Fruit fly (Drosophila melanogaster) whole organism, embryonic: ENCODE data around the gene CG10747.

ENCODE experiments used
- Antp ChIP-seq: fragments of 200-800 bp; sonication (Bioruptor generic); optimal IDR thresholded peaks from 3 replicates; lab custom pipeline; 2016; ENCODE audit warnings: missing biosample characterization, missing genetic modification characterization
- Asciz ChIP-seq: fragments of 200-800 bp; sonication (Bioruptor generic); optimal IDR thresholded peaks from 2 replicates; lab custom pipeline; 2017; ENCODE audit warnings: missing biosample characterization, mild to moderate bottlenecking, missing genetic modification characterization, missing genetic modification reagents
- B-H1 ChIP-seq: fragments of 200-800 bp; sonication (Bioruptor generic); IDR thresholded peaks from 3 replicates; pipeline ENCODE4 v1.3.6; 2022; ENCODE audit warnings: missing biosample characterization, missing genetic modification characterization
- CG10979 ChIP-seq: fragments of 200-800 bp; sonication (Bioruptor generic); optimal IDR thresholded peaks from 2 replicates; lab custom pipeline; 2018; ENCODE audit warnings: missing biosample characterization, mild to moderate bottlenecking, missing genetic modification characterization, moderate library complexity
- CG11456 ChIP-seq: fragments of 200-800 bp; sonication (Bioruptor generic); IDR thresholded peaks from 3 replicates; pipeline ENCODE4 v1.3.6; 2022; ENCODE audit warnings: missing biosample characterization, missing genetic modification characterization
- CG11696 ChIP-seq: fragments of 200-800 bp; sonication (Bioruptor generic); IDR thresholded peaks from 2 replicates; pipeline ENCODE4 v1.3.6; 2022; ENCODE audit warnings: missing biosample characterization, missing genetic modification characterization
- CG12155 ChIP-seq: fragments of 200-800 bp; sonication (Bioruptor generic); optimal IDR thresholded peaks from 3 replicates; lab custom pipeline; 2016; ENCODE audit warnings: missing biosample characterization, missing genetic modification characterization
- CG12236 ChIP-seq: fragments of 200-800 bp; sonication (Bioruptor generic); optimal IDR thresholded peaks from 2 replicates; lab custom pipeline; 2016; ENCODE audit warnings: missing biosample characterization, missing genetic modification characterization
- CG12769 ChIP-seq: fragments of 200-800 bp; sonication (Bioruptor generic); optimal IDR thresholded peaks from 2 replicates; lab custom pipeline; 2019; ENCODE audit warnings: missing biosample characterization, mild to moderate bottlenecking, missing genetic modification characterization, moderate library complexity
- CG13894 ChIP-seq: fragments of 200-800 bp; sonication (Bioruptor generic); optimal IDR thresholded peaks from 3 replicates; lab custom pipeline; 2018; ENCODE audit warnings: missing biosample characterization, mild to moderate bottlenecking, missing genetic modification characterization, moderate library complexity
- CG15696 ChIP-seq: fragments of 200-800 bp; sonication (Bioruptor generic); optimal IDR thresholded peaks from 2 replicates; lab custom pipeline; 2019; ENCODE audit warnings: missing biosample characterization, mild to moderate bottlenecking, missing genetic modification characterization, moderate library complexity
- CG16815 ChIP-seq: fragments of 200-800 bp; sonication (Bioruptor generic); optimal IDR thresholded peaks from 3 replicates; lab custom pipeline; 2017; ENCODE audit warnings: missing biosample characterization, mild to moderate bottlenecking, missing genetic modification characterization
- CG3847 ChIP-seq: fragments of 200-800 bp; sonication (Bioruptor generic); IDR thresholded peaks from 2 replicates; pipeline ENCODE4 v1.3.6; 2022; ENCODE audit warnings: missing biosample characterization, missing genetic modification characterization
- CG4617 ChIP-seq: fragments of 200-800 bp; sonication (Bioruptor generic); optimal IDR thresholded peaks from 3 replicates; lab custom pipeline; 2016; ENCODE audit warnings: missing biosample characterization, missing genetic modification characterization, borderline replicate concordance
- CG6654 ChIP-seq: fragments of 200-800 bp; sonication (Bioruptor generic); optimal IDR thresholded peaks from 2 replicates; lab custom pipeline; 2017; ENCODE audit warnings: missing biosample characterization, mild to moderate bottlenecking, missing genetic modification characterization
- CG6689 ChIP-seq: fragments of 200-800 bp; sonication (Bioruptor generic); IDR thresholded peaks from 2 replicates; pipeline ENCODE4 v1.3.6; 2022; ENCODE audit warnings: missing biosample characterization, missing genetic modification characterization
- CG7745 ChIP-seq: fragments of 200-800 bp; sonication (Bioruptor generic); optimal IDR thresholded peaks from 2 replicates; lab custom pipeline; 2018; ENCODE audit warnings: missing biosample characterization, mild to moderate bottlenecking, missing genetic modification characterization, moderate library complexity
- CG7928 ChIP-seq: fragments of 200-800 bp; sonication (Bioruptor generic); optimal IDR thresholded peaks from 2 replicates; lab custom pipeline; 2017; ENCODE audit warnings: missing biosample characterization, mild to moderate bottlenecking, missing genetic modification characterization
- CG7963 ChIP-seq: fragments of 200-800 bp; sonication (Bioruptor generic); IDR thresholded peaks from 3 replicates; pipeline ENCODE4 v1.3.6; 2022; ENCODE audit warnings: missing biosample characterization, missing genetic modification characterization; ENCODE audit not compliant: partially characterized antibody
- CG8089 ChIP-seq: fragments of 200-800 bp; sonication (Bioruptor generic); optimal IDR thresholded peaks from 3 replicates; lab custom pipeline; 2016; ENCODE audit warnings: missing biosample characterization, missing genetic modification characterization
- CG8359 ChIP-seq: fragments of 200-800 bp; sonication (Bioruptor generic); optimal IDR thresholded peaks from 2 replicates; lab custom pipeline; 2017; ENCODE audit warnings: missing biosample characterization, mild to moderate bottlenecking, missing genetic modification characterization, borderline replicate concordance
- CG9609 ChIP-seq: fragments of 200-800 bp; sonication (Bioruptor generic); optimal IDR thresholded peaks from 3 replicates; lab custom pipeline; 2016; ENCODE audit warnings: missing biosample characterization, missing genetic modification characterization
- CrebB ChIP-seq: fragments of 200-800 bp; sonication (Bioruptor generic); optimal IDR thresholded peaks from 3 replicates; lab custom pipeline; 2018; ENCODE audit warnings: missing biosample characterization, mild to moderate bottlenecking, missing genetic modification characterization
- Dad ChIP-seq: fragments of 200-800 bp; sonication (Bioruptor generic); optimal IDR thresholded peaks from 3 replicates; lab custom pipeline; 2016; ENCODE audit warnings: missing biosample characterization, missing genetic modification characterization
- Deaf1 ChIP-seq: fragments of 200-800 bp; optimal IDR thresholded peaks from 3 replicates; lab custom pipeline; 2019; ENCODE audit warnings: missing biosample characterization, mild to moderate bottlenecking, missing genetic modification characterization, moderate library complexity
- Dll ChIP-seq: fragments of 200-800 bp; sonication (Bioruptor generic); IDR thresholded peaks from 4 replicates; pipeline ENCODE4 v1.3.6; 2022; ENCODE audit warnings: missing biosample characterization, missing genetic modification characterization; ENCODE audit not compliant: partially characterized antibody
- GATAe ChIP-seq: fragments of 200-800 bp; sonication (Bioruptor generic); conservative IDR thresholded peaks from 2 replicates; pipeline ENCODE4 v1.3.6; 2022; ENCODE audit warnings: missing biosample characterization, missing genetic modification characterization
- Gsc ChIP-seq: fragments of 200-800 bp; sonication (Bioruptor generic); IDR thresholded peaks from 2 replicates; pipeline ENCODE4 v1.3.6; 2022; ENCODE audit warnings: missing biosample characterization, missing genetic modification characterization
- Jarid2 ChIP-seq: fragments of 200-800 bp; sonication (Bioruptor generic); optimal IDR thresholded peaks from 3 replicates; lab custom pipeline; 2017; ENCODE audit warnings: mild to moderate bottlenecking, missing biosample characterization, missing genetic modification reagents, missing genetic modification characterization
- Lpt ChIP-seq: fragments of >200 bp; optimal IDR thresholded peaks from 2 replicates; lab custom pipeline; 2018; ENCODE audit warnings: missing biosample characterization, missing genetic modification characterization
- Max ChIP-seq: fragments of 200-800 bp; sonication (Bioruptor generic); optimal IDR thresholded peaks from 2 replicates; lab custom pipeline; 2016; ENCODE audit warnings: missing biosample characterization, mild to moderate bottlenecking, missing genetic modification characterization
- Oaz ChIP-seq: fragments of 200-800 bp; sonication (Bioruptor generic); IDR thresholded peaks from 2 replicates; pipeline ENCODE4 v1.3.6; 2022; ENCODE audit warnings: missing biosample characterization, missing genetic modification characterization
- ac ChIP-seq: fragments of 200-800 bp; sonication (Bioruptor generic); optimal IDR thresholded peaks from 3 replicates; lab custom pipeline; 2017; ENCODE audit warnings: missing biosample characterization, mild to moderate bottlenecking, missing genetic modification characterization
- chn ChIP-seq: fragments of 200-800 bp; sonication (Bioruptor generic); optimal IDR thresholded peaks from 2 replicates; lab custom pipeline; 2016; ENCODE audit warnings: missing biosample characterization, missing genetic modification characterization
- dm ChIP-seq: fragments of 200-800 bp; sonication (Bioruptor generic); optimal IDR thresholded peaks from 3 replicates; lab custom pipeline; 2016; ENCODE audit warnings: missing biosample characterization, missing genetic modification characterization
- dysf ChIP-seq: fragments of 200-800 bp; sonication (Bioruptor generic); IDR thresholded peaks from 3 replicates; pipeline ENCODE4 v1.3.6; 2022; ENCODE audit warnings: missing biosample characterization, missing genetic modification characterization
- en ChIP-seq: fragments of 200-800 bp; sonication (Bioruptor generic); optimal IDR thresholded peaks from 2 replicates; lab custom pipeline; 2016; ENCODE audit warnings: missing biosample characterization, missing genetic modification characterization
- gsb-n ChIP-seq: fragments of 200-800 bp; sonication (Bioruptor generic); optimal IDR thresholded peaks from 3 replicates; lab custom pipeline; 2018; ENCODE audit warnings: missing biosample characterization, mild to moderate bottlenecking, missing genetic modification characterization
- gt ChIP-seq: fragments of 200-800 bp; sonication (Bioruptor generic); IDR thresholded peaks from 2 replicates; pipeline ENCODE4 v1.3.6; 2022; ENCODE audit warnings: missing biosample characterization, missing genetic modification characterization
- kay ChIP-seq: fragments of 200-800 bp; sonication (Bioruptor generic); optimal IDR thresholded peaks from 2 replicates; lab custom pipeline; 2016; ENCODE audit warnings: missing biosample characterization, missing genetic modification characterization
- lola ChIP-seq, 3 experiments: fragments of >200 bp in 2 of 3; fragments of 200-800 bp in 1 of 3; sonication (Bioruptor generic) in 1 of 3; optimal IDR thresholded peaks; 2 replicates each; lab custom pipeline; 2017 to 2019; ENCODE audit warnings: missing biosample characterization in 3 of 3, missing genetic modification characterization in 3 of 3, mild to moderate bottlenecking in 1 of 3, moderate library complexity in 1 of 3
- mam ChIP-seq: fragments of 200-800 bp; sonication (Bioruptor generic); optimal IDR thresholded peaks from 3 replicates; lab custom pipeline; 2016; ENCODE audit warnings: missing biosample characterization, missing genetic modification characterization
- nmo ChIP-seq: fragments of 200-800 bp; sonication (Bioruptor generic); optimal IDR thresholded peaks from 2 replicates; lab custom pipeline; 2018; ENCODE audit warnings: missing biosample characterization, mild to moderate bottlenecking, missing genetic modification characterization, moderate library complexity
- rib ChIP-seq: fragments of 200-800 bp; sonication (Bioruptor generic); IDR thresholded peaks from 2 replicates; pipeline ENCODE4 v1.3.6; 2022; ENCODE audit warnings: missing biosample characterization, missing genetic modification characterization
- so ChIP-seq: fragments of 200-800 bp; sonication (Bioruptor generic); IDR thresholded peaks from 3 replicates; pipeline ENCODE4 v1.3.6; 2022; ENCODE audit warnings: missing biosample characterization, missing genetic modification characterization
- tna ChIP-seq: fragments of 200-800 bp; sonication (Bioruptor generic); IDR thresholded peaks from 2 replicates; pipeline ENCODE4 v1.3.6; 2022; ENCODE audit warnings: missing biosample characterization, missing genetic modification characterization; ENCODE audit not compliant: partially characterized antibody
- unc-4 ChIP-seq: fragments of 200-800 bp; sonication (Bioruptor generic); IDR thresholded peaks from 2 replicates; pipeline ENCODE4 v1.3.6; 2022; ENCODE audit warnings: missing biosample characterization, missing genetic modification characterization; ENCODE audit not compliant: partially characterized antibody
- wdn ChIP-seq: fragments of 200-800 bp; sonication (Bioruptor generic); IDR thresholded peaks from 2 replicates; pipeline ENCODE4 v1.3.6; 2022; ENCODE audit warnings: missing biosample characterization, missing genetic modification characterization
- zf30C ChIP-seq: fragments of 200-800 bp; sonication (Bioruptor generic); optimal IDR thresholded peaks from 3 replicates; lab custom pipeline; 2018; ENCODE audit warnings: missing biosample characterization, mild to moderate bottlenecking, missing genetic modification characterization

The CG10747 gene

dm6 chr2L:20082155-20082964, 8.8 kb downstream of the CG10747 start (continued):
- TF ChIP-seq zf30C (GFP tag; lab: Kevin White, UChicago) = no peak
- no peak for TF ChIP-seq Dll
- peak; percentile 47; the same call in 1 of the 2 replicates for TF ChIP-seq wdn (GFP tag; lab: Robert Waterston, UW)
- no peak for TF ChIP-seq chn (GFP tag; lab: Kevin White, UChicago)
- TF ChIP-seq CG4617 (GFP tag; lab: Kevin White, UChicago) = no peak
- no peak for TF ChIP-seq GATAe (GFP tag; lab: Robert Waterston, UW)
- TF ChIP-seq kay (GFP tag; lab: Kevin White, UChicago) = no peak
- no peak for TF ChIP-seq CG9609 (GFP tag; lab: Kevin White, UChicago)
- TF ChIP-seq CG7963 (GFP tag; lab: Robert Waterston, UW) = no peak
- TF ChIP-seq CG11456 (GFP tag; lab: Robert Waterston, UW) = no peak
- no peak for TF ChIP-seq ac
- peak; percentile 16 for TF ChIP-seq Deaf1 (tag; lab: Kevin White, UChicago)
- TF ChIP-seq gsb-n (tag; lab: Kevin White, UChicago) = no peak
- TF ChIP-seq CG6689 (GFP tag; lab: Robert Waterston, UW) = no peak
- TF ChIP-seq CG16815 (GFP tag; lab: Kevin White, UChicago) = no peak
- TF ChIP-seq tna (GFP tag; lab: Robert Waterston, UW) = no peak
- no peak for TF ChIP-seq CrebB (tag; lab: Kevin White, UChicago)
- no peak for TF ChIP-seq Gsc (GFP tag; lab: Robert Waterston, UW)
- TF ChIP-seq Oaz (GFP tag; lab: Robert Waterston, UW) = no peak
- TF ChIP-seq Antp = no peak
- no peak for TF ChIP-seq B-H1 (GFP tag; lab: Robert Waterston, UW)
- TF ChIP-seq gt (GFP tag; lab: Robert Waterston, UW) = no peak
- TF ChIP-seq CG7928 (GFP tag; lab: Kevin White, UChicago) = no peak
- no peak for TF ChIP-seq CG15696 (tag; lab: Kevin White, UChicago)
- TF ChIP-seq Lpt (GFP tag; lab: Kevin White, UChicago) = no peak
- TF ChIP-seq CG12155 (GFP tag; lab: Kevin White, UChicago) = no peak
- no peak for TF ChIP-seq CG12769 (tag; lab: Kevin White, UChicago)
- no peak for TF ChIP-seq CG10979 (tag; lab: Kevin White, UChicago)
- no peak for TF ChIP-seq rib (GFP tag; lab: Robert Waterston, UW)
- TF ChIP-seq CG8359 (GFP tag; lab: Kevin White, UChicago) = no peak
- no peak for TF ChIP-seq mam (GFP tag; lab: Kevin White, UChicago)
- TF ChIP-seq so (GFP tag; lab: Robert Waterston, UW) = 0 out of 3 replicates have a peak, but pooled peaks have one; percentile 28
- TF ChIP-seq CG13894 (tag; lab: Kevin White, UChicago) = no peak
- TF ChIP-seq lola (GFP tag; optimal IDR thresholded peaks at IDR 0.05; lab: Kevin White, UChicago) = no peak
- TF ChIP-seq en = no peak
- no peak for TF ChIP-seq CG7745 (tag; lab: Kevin White, UChicago)
- no peak for TF ChIP-seq CG11696 (GFP tag; lab: Robert Waterston, UW)
- no peak for TF ChIP-seq nmo
- TF ChIP-seq unc-4 (GFP tag; lab: Robert Waterston, UW) = no peak
- no peak for TF ChIP-seq dm
- TF ChIP-seq dysf (GFP tag; lab: Robert Waterston, UW) = no peak; the same call in 2 of the 3 replicates
- TF ChIP-seq CG8089 (GFP tag; lab: Kevin White, UChicago) = no peak
- TF ChIP-seq CG3847 (GFP tag; lab: Robert Waterston, UW) = no peak
- TF ChIP-seq CG6654 (GFP tag; lab: Kevin White, UChicago) = no peak
- no peak for TF ChIP-seq CG12236
- no peak for TF ChIP-seq Dad (GFP tag; lab: Kevin White, UChicago)
- no peak for TF ChIP-seq Jarid2
- no peak for TF ChIP-seq Max (GFP tag; lab: Kevin White, UChicago)
- TF ChIP-seq Asciz (GFP tag; lab: Kevin White, UChicago) = no peak
